Fruit fly (Drosophila melanogaster): ENCODE results near the gene CG14417.

The CG14417 gene

dm6 chrX:2919742-2920141 is 43.4 kb upstream of the CG14417 start, which contains the start of gene CG3588 (continued):
- TF ChIP-seq CG7987 (GFP tag; optimal IDR thresholded peaks at IDR 0.05) (peak; percentile 26), tx (GFP tag; optimal IDR thresholded peaks at IDR 0.05) (peak; percentile 54), Ravus (GFP tag; IDR thresholded peaks at IDR 0.05) (peak; percentile 58), row (GFP tag; IDR thresholded peaks at IDR 0.05) (peak; percentile 79), CG5953 (GFP tag; IDR thresholded peaks at IDR 0.05) (0 out of 2 replicates have a peak, but pooled peaks have one; percentile 31), CG5245 (GFP tag; optimal IDR thresholded peaks at IDR 0.05) (peak; percentile 44), Dbx (GFP tag; IDR thresholded peaks at IDR 0.05) (peak; percentile 87), CG4730 (GFP tag; IDR thresholded peaks at IDR 0.05) (peak; percentile 69), Nf-YC (tag; optimal IDR thresholded peaks at IDR 0.05) (no peak), zfh1 (GFP tag; IDR thresholded peaks at IDR 0.05) (peak; percentile 71; the same call in 1 of the 3 replicates), otp (GFP tag; IDR thresholded peaks at IDR 0.05) (peak; percentile 51; the same call in 1 of the 3 replicates), aop (GFP tag; IDR thresholded peaks at IDR 0.05) (no peak), CG17829 (tag; optimal IDR thresholded peaks at IDR 0.05) (peak; percentile 28), Oaz (GFP tag; IDR thresholded peaks at IDR 0.05) (peak; percentile 56), CG13123 (GFP tag; optimal IDR thresholded peaks at IDR 0.05) (peak; percentile 67), mirr (GFP tag; optimal IDR thresholded peaks at IDR 0.05) (no peak), CG15011 (GFP tag; optimal IDR thresholded peaks at IDR 0.05) (peak; percentile 44), CG10147 (GFP tag; optimal IDR thresholded peaks at IDR 0.05) (peak; percentile 75), CG4854 (GFP tag; optimal IDR thresholded peaks at IDR 0.05) (peak; percentile 34), fu2 (GFP tag; optimal IDR thresholded peaks at IDR 0.05) (peak; percentile 66), jigr1 (GFP tag; IDR thresholded peaks at IDR 0.05) (no peak), Lpt (GFP tag; optimal IDR thresholded peaks at IDR 0.05) (no peak), CG13775 (GFP tag; optimal IDR thresholded peaks at IDR 0.05) (peak; percentile 50), bigmax (GFP tag; optimal IDR thresholded peaks at IDR 0.05) (no peak), CG10959 (GFP tag; IDR thresholded peaks at IDR 0.05) (0 out of 2 replicates have a peak, but pooled peaks have one; percentile 19), p53 (GFP tag; optimal IDR thresholded peaks at IDR 0.05) (no peak), seq (GFP tag; IDR thresholded peaks at IDR 0.05) (peak; percentile 73), Dref (GFP tag; IDR thresholded peaks at IDR 0.05) (no peak), Bgb (GFP tag; IDR thresholded peaks at IDR 0.05; ENCODE audit: partially characterized antibody) (no peak), CG10565 (GFP tag; optimal IDR thresholded peaks at IDR 0.05) (no peak), Hsf (GFP tag; optimal IDR thresholded peaks at IDR 0.05) (peak; percentile 77), Med (GFP tag) (peak; percentile 97), Bdp1 (GFP tag; optimal IDR thresholded peaks at IDR 0.05) (peak; percentile 13), Sox102F (GFP tag; optimal IDR thresholded peaks at IDR 0.05) (peak; percentile 60), Dek (tag; optimal IDR thresholded peaks at IDR 0.05) (peak; percentile 69), Dip2 (GFP tag; IDR thresholded peaks at IDR 0.05) (no peak), sisA (GFP tag; IDR thresholded peaks at IDR 0.05) (peak; percentile 81), CG17612 (GFP tag; IDR thresholded peaks at IDR 0.05) (peak; percentile 65; the same call in 1 of the 2 replicates), Xrp1 (GFP tag; IDR thresholded peaks at IDR 0.05) (peak; percentile 76), NK7.1 (GFP tag; optimal IDR thresholded peaks at IDR 0.05) (peak; percentile 42), hth (optimal IDR thresholded peaks at IDR 0.05) (no peak), mld (GFP tag; IDR thresholded peaks at IDR 0.05; ENCODE audit: partially characterized antibody) (no peak), sna (GFP tag; IDR thresholded peaks at IDR 0.05; ENCODE audit: partially characterized antibody) (no peak), CG9932 (GFP tag; IDR thresholded peaks at IDR 0.05) (peak; percentile 94), Jarid2 (GFP tag; optimal IDR thresholded peaks at IDR 0.05) (peak; percentile 28), dm (GFP tag; optimal IDR thresholded peaks at IDR 0.05) (peak; percentile 43), sim (GFP tag; IDR thresholded peaks at IDR 0.05) (no peak), CG11696 (GFP tag; IDR thresholded peaks at IDR 0.05) (peak; percentile 52), ERR (GFP tag; optimal IDR thresholded peaks at IDR 0.05) (no peak), CG15601 (tag; optimal IDR thresholded peaks at IDR 0.05) (peak; percentile 7), CG8765 (GFP tag; IDR thresholded peaks at IDR 0.05) (peak; percentile 45; the same call in 1 of the 2 replicates), oc (tag; optimal IDR thresholded peaks at IDR 0.05) (peak; percentile 2), crol (GFP tag; IDR thresholded peaks at IDR 0.05) (no peak)
